Worm (Caenorhabditis elegans): ENCODE results near the gene R08D7.5.

The R08D7.5 gene

ce11 chrIII:8956146-8956646, 17.7 kb upstream of the R08D7.5 start, which contains the start of the genes ZK643.5 and ZK643.2 (continued):
- TF ChIP-seq mes-4 (tag; optimal IDR thresholded peaks at IDR 0.05): no peak
- peak; percentile 74 for TF ChIP-seq athp-1 (tag; optimal IDR thresholded peaks at IDR 0.05)
- no peak for TF ChIP-seq K11D2.4 (GFP tag; IDR thresholded peaks at IDR 0.05)
- no peak for TF ChIP-seq egl-44 (GFP tag; IDR thresholded peaks at IDR 0.05)
- no peak for TF ChIP-seq nhr-179 (tag; optimal IDR thresholded peaks at IDR 0.05)
- TF ChIP-seq pbrm-1 (GFP tag; IDR thresholded peaks at IDR 0.05): no peak
- TF ChIP-seq F52B5.7 (tag; optimal IDR thresholded peaks at IDR 0.05): no peak
- no peak for TF ChIP-seq ccch-3 (GFP tag; optimal IDR thresholded peaks at IDR 0.05)
- TF ChIP-seq dox-1 (GFP tag; IDR thresholded peaks at IDR 0.05): no peak
- peak; percentile 15; the same call in 1 of the 2 replicates for TF ChIP-seq mcd-1 (GFP tag; IDR thresholded peaks at IDR 0.05)
- TF ChIP-seq hmg-20 (GFP tag; IDR thresholded peaks at IDR 0.05): no peak
- no peak for TF ChIP-seq nhr-90 (tag; optimal IDR thresholded peaks at IDR 0.05)
- TF ChIP-seq attf-6 (GFP tag; IDR thresholded peaks at IDR 0.05): no peak
- no peak for TF ChIP-seq nhr-80 (tag; optimal IDR thresholded peaks at IDR 0.05)
- no peak for TF ChIP-seq egl-18 (GFP tag; IDR thresholded peaks at IDR 0.05)
- TF ChIP-seq B0035.1 (tag; optimal IDR thresholded peaks at IDR 0.05): no peak
- no peak for TF ChIP-seq B0019.2 (GFP tag; conservative IDR thresholded peaks at IDR 0.05)
- no peak for TF ChIP-seq T07F8.4 (tag; optimal IDR thresholded peaks at IDR 0.05)
- no peak for TF ChIP-seq mel-28 (tag; optimal IDR thresholded peaks at IDR 0.05; ENCODE audit: borderline replicate concordance)
- no peak for TF ChIP-seq let-607 (tag; optimal IDR thresholded peaks at IDR 0.05)
- 0 out of 2 replicates have a peak, but pooled peaks have one; percentile 15 for TF ChIP-seq rcor-1 (GFP tag; IDR thresholded peaks at IDR 0.05)
- TF ChIP-seq madf-3 (GFP tag; IDR thresholded peaks at IDR 0.05): no peak
- no peak for TF ChIP-seq F57A8.1 (GFP tag; optimal IDR thresholded peaks at IDR 0.05)
- no peak for TF ChIP-seq bed-1 (GFP tag; IDR thresholded peaks at IDR 0.05)
- TF ChIP-seq pha-4 (tag; optimal IDR thresholded peaks at IDR 0.05): no peak
- no peak for TF ChIP-seq gei-17 (GFP tag; optimal IDR thresholded peaks at IDR 0.05)
- no peak for TF ChIP-seq nfya-1 (tag; optimal IDR thresholded peaks at IDR 0.05; ENCODE audit: borderline replicate concordance, insufficient read depth)
- TF ChIP-seq ceh-91 (GFP tag; IDR thresholded peaks at IDR 0.05): no peak
- TF ChIP-seq ztf-26 (tag; optimal IDR thresholded peaks at IDR 0.05): no peak
- TF ChIP-seq lin-40 (tag; optimal IDR thresholded peaks at IDR 0.05): no peak
- no peak for TF ChIP-seq Y53G8AR.9 (GFP tag; conservative IDR thresholded peaks at IDR 0.05)
- TF ChIP-seq Y95B8A.8 (GFP tag; IDR thresholded peaks at IDR 0.05): no peak
- TF ChIP-seq attf-5 (GFP tag; optimal IDR thresholded peaks at IDR 0.05): peak; percentile 19
- TF ChIP-seq madf-6 (GFP tag; IDR thresholded peaks at IDR 0.05): peak; percentile 70
- no peak for TF ChIP-seq F37B4.10 (GFP tag; IDR thresholded peaks at IDR 0.05)
- no peak for TF ChIP-seq ceh-58 (GFP tag; IDR thresholded peaks at IDR 0.05)
- no peak for TF ChIP-seq aptf-3 (GFP tag; IDR thresholded peaks at IDR 0.05)
- peak; percentile 22 for TF ChIP-seq ceh-27 (GFP tag; optimal IDR thresholded peaks at IDR 0.05)
- no peak for TF ChIP-seq tlf-1 (GFP tag; optimal IDR thresholded peaks at IDR 0.05)
- peak; percentile 36 for TF ChIP-seq tbp1 (GFP tag; optimal IDR thresholded peaks at IDR 0.05)
- TF ChIP-seq lir-1 (GFP tag; conservative IDR thresholded peaks at IDR 0.05): no peak
- no peak for TF ChIP-seq cebp-2 (GFP tag; IDR thresholded peaks at IDR 0.05)
- TF ChIP-seq nfya-2 (GFP tag; IDR thresholded peaks at IDR 0.05): no peak
- TF ChIP-seq madf-10 (tag; optimal IDR thresholded peaks at IDR 0.05): no peak
- TF ChIP-seq ceh-40 (GFP tag; IDR thresholded peaks at IDR 0.05): no peak
- no peak for TF ChIP-seq F57C9.4 (tag; optimal IDR thresholded peaks at IDR 0.05)
- no peak for TF ChIP-seq attf-3 (GFP tag; conservative IDR thresholded peaks at IDR 0.05)
- TF ChIP-seq lsl-1 (GFP tag; optimal IDR thresholded peaks at IDR 0.05): peak; percentile 74
- no peak for TF ChIP-seq nhr-120 (GFP tag; IDR thresholded peaks at IDR 0.05)
